Fruit fly (Drosophila melanogaster) whole organism, embryonic: ENCODE data around the gene CG9837.

Experiments used
- CG3995 ChIP-seq: fragments of 200-800 bp; sonication (Bioruptor generic); optimal IDR thresholded peaks from 3 replicates; lab custom pipeline; 2016; ENCODE audit warnings: missing biosample characterization, missing genetic modification characterization
- bbx ChIP-seq: fragments of 200-800 bp; sonication (Bioruptor generic); IDR thresholded peaks from 2 replicates; pipeline ENCODE4 v1.3.6; 2022; ENCODE audit warnings: missing biosample characterization, missing genetic modification characterization; ENCODE audit not compliant: partially characterized antibody
- z ChIP-seq: fragments of 200-800 bp; sonication (Bioruptor generic); IDR thresholded peaks from 3 replicates; pipeline ENCODE4 v1.3.6; 2022; ENCODE audit warnings: missing biosample characterization, missing genetic modification characterization

DNA sequence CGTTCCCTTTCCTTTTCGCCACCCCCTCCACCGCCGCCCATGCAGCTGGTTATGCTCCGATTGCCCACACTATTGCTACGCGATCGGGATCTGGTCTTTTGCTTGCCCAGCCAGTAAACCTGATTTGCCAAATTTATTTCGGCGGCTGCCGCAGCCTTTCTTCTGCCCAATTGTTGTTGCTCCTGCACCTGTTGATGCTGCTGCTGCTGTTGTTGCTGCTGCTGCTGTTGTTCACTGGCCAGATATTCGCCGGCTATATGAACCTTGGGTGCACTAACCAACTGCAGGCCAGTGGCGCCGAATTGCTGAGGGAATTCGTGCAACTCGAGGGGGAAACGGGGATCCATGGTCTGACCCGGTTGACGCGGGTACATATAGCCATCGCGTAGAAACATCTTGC lies 48.8 kb upstream of the CG9837 start:
- no peak for TF ChIP-seq CG3995 (GFP tag; lab: Kevin White, UChicago)
- TF ChIP-seq bbx (GFP tag; lab: Robert Waterston, UW): no peak
- no peak for TF ChIP-seq z (GFP tag; lab: Robert Waterston, UW)
